Fruit fly (Drosophila melanogaster) whole organism, prepupa: ENCODE measurements around the gene Alp13.

ENCODE experiments used
- CG10669 ChIP-seq: fragments of 200-800 bp; sonication (Bioruptor generic); optimal IDR thresholded peaks from 3 replicates; lab custom pipeline; 2018; ENCODE audit warnings: missing biosample characterization, mild to moderate bottlenecking, missing genetic modification characterization, moderate library complexity
- CG11294 ChIP-seq: fragments of 200-800 bp; sonication (Bioruptor generic); IDR thresholded peaks from 2 replicates; pipeline ENCODE4 v1.3.6; 2022; ENCODE audit warnings: missing biosample characterization, missing genetic modification characterization
- CG15336 ChIP-seq: fragments of 200-800 bp; sonication (Bioruptor generic); IDR thresholded peaks from 2 replicates; pipeline ENCODE4 v1.3.6; 2022; ENCODE audit warnings: missing biosample characterization, missing genetic modification characterization
- CG1621 ChIP-seq: fragments of 200-800 bp; sonication (Bioruptor generic); optimal IDR thresholded peaks from 3 replicates; lab custom pipeline; 2018; ENCODE audit warnings: missing biosample characterization, mild to moderate bottlenecking, missing genetic modification characterization
- CG3032 ChIP-seq: fragments of 200-800 bp; optimal IDR thresholded peaks from 2 replicates; lab custom pipeline; 2019; ENCODE audit warnings: missing biosample characterization, mild to moderate bottlenecking, missing genetic modification characterization, moderate library complexity
- CG34406 ChIP-seq: fragments of 200-800 bp; sonication (Bioruptor generic); optimal IDR thresholded peaks from 3 replicates; lab custom pipeline; 2016; ENCODE audit warnings: missing biosample characterization, missing genetic modification characterization
- CG3919 ChIP-seq: fragments of 200-800 bp; sonication (Bioruptor generic); optimal IDR thresholded peaks from 3 replicates; lab custom pipeline; 2016; ENCODE audit warnings: missing biosample characterization, missing genetic modification characterization
- CG4318 ChIP-seq: fragments of 200-800 bp; sonication (Bioruptor generic); optimal IDR thresholded peaks from 3 replicates; lab custom pipeline; 2017; ENCODE audit warnings: missing biosample characterization, mild to moderate bottlenecking, missing genetic modification characterization
- CG6163 ChIP-seq: fragments of 200-800 bp; sonication (Bioruptor generic); IDR thresholded peaks from 3 replicates; pipeline ENCODE4 v1.3.6; 2022; ENCODE audit warnings: missing biosample characterization, missing genetic modification characterization
- CG6276 ChIP-seq: fragments of 200-800 bp; sonication (Bioruptor generic); optimal IDR thresholded peaks from 2 replicates; lab custom pipeline; 2017; ENCODE audit warnings: missing biosample characterization, mild to moderate bottlenecking, missing genetic modification characterization
- CG6808 ChIP-seq: fragments of 200-800 bp; sonication (Bioruptor generic); optimal IDR thresholded peaks from 3 replicates; lab custom pipeline; 2017; ENCODE audit warnings: missing biosample characterization, missing genetic modification characterization, mild to moderate bottlenecking, moderate library complexity, missing genetic modification reagents
- CG6854 ChIP-seq: fragments of 200-800 bp; sonication (Bioruptor generic); optimal IDR thresholded peaks from 2 replicates; lab custom pipeline; 2017; ENCODE audit warnings: missing biosample characterization, mild to moderate bottlenecking, missing genetic modification characterization
- CG7368 ChIP-seq: fragments of 200-800 bp; sonication (Bioruptor generic); optimal IDR thresholded peaks from 3 replicates; lab custom pipeline; 2016; ENCODE audit warnings: missing biosample characterization, missing genetic modification characterization
- CG8119 ChIP-seq: fragments of 200-800 bp; sonication (Bioruptor generic); IDR thresholded peaks from 3 replicates; pipeline ENCODE4 v1.3.6; 2022; ENCODE audit warnings: missing biosample characterization, missing genetic modification characterization
- CG8319 ChIP-seq: fragments of 200-800 bp; sonication (Bioruptor generic); optimal IDR thresholded peaks from 3 replicates; lab custom pipeline; 2016; ENCODE audit warnings: missing biosample characterization, missing genetic modification characterization
- CG8632 ChIP-seq: fragments of 200-800 bp; sonication (Bioruptor generic); optimal IDR thresholded peaks from 3 replicates; lab custom pipeline; 2016; ENCODE audit warnings: missing biosample characterization, missing genetic modification characterization
- CG9139 ChIP-seq: fragments of 200-800 bp; sonication (Bioruptor generic); optimal IDR thresholded peaks from 3 replicates; lab custom pipeline; 2017; ENCODE audit warnings: missing biosample characterization, mild to moderate bottlenecking, missing genetic modification characterization
- Eip78C ChIP-seq: fragments of 200-800 bp; sonication (Bioruptor generic); peaks from one replicate; lab custom pipeline; 2016; ENCODE audit warnings: missing biosample characterization, missing genetic modification characterization
- Eip93F ChIP-seq: fragments of 200-800 bp; sonication (Bioruptor generic); optimal IDR thresholded peaks from 2 replicates; lab custom pipeline; 2016; ENCODE audit warnings: missing biosample characterization, mild to moderate bottlenecking, missing genetic modification characterization
- Ets21C ChIP-seq: fragments of 200-800 bp; sonication (Bioruptor generic); optimal IDR thresholded peaks from 3 replicates; lab custom pipeline; 2016; ENCODE audit warnings: missing biosample characterization, missing genetic modification characterization
- Ets96B ChIP-seq: fragments of 200-800 bp; optimal IDR thresholded peaks from 2 replicates; lab custom pipeline; 2019; ENCODE audit warnings: missing biosample characterization, mild to moderate bottlenecking, missing genetic modification characterization, moderate library complexity
- Gug ChIP-seq: fragments of 200-800 bp; sonication (Bioruptor generic); IDR thresholded peaks from 2 replicates; pipeline ENCODE4 v1.3.6; 2022; ENCODE audit warnings: missing biosample characterization, missing genetic modification characterization
- Hr39 ChIP-seq: fragments of 200-800 bp; sonication (Bioruptor generic); optimal IDR thresholded peaks from 2 replicates; lab custom pipeline; 2016; ENCODE audit warnings: missing biosample characterization, missing genetic modification characterization
- Met ChIP-seq: fragments of 200-800 bp; sonication (Bioruptor generic); optimal IDR thresholded peaks from 3 replicates; lab custom pipeline; 2016; ENCODE audit warnings: missing biosample characterization, missing genetic modification characterization
- OdsH ChIP-seq: fragments of 200-800 bp; sonication (Bioruptor generic); optimal IDR thresholded peaks from 3 replicates; lab custom pipeline; 2016; ENCODE audit warnings: missing biosample characterization, missing genetic modification characterization
- Smox ChIP-seq: fragments of 200-800 bp; sonication (Bioruptor generic); optimal IDR thresholded peaks from 3 replicates; lab custom pipeline; 2016; ENCODE audit warnings: missing biosample characterization, missing genetic modification characterization
- Sox102F ChIP-seq: fragments of 200-800 bp; sonication (Bioruptor generic); optimal IDR thresholded peaks from 2 replicates; lab custom pipeline; 2016; ENCODE audit warnings: missing biosample characterization, mild to moderate bottlenecking, missing genetic modification characterization
- Sox14 ChIP-seq: fragments of 200-800 bp; sonication (Bioruptor generic); optimal IDR thresholded peaks from 3 replicates; lab custom pipeline; 2016; ENCODE audit warnings: missing biosample characterization, missing genetic modification characterization
- Sox15 ChIP-seq: fragments of 200-800 bp; sonication (Bioruptor generic); optimal IDR thresholded peaks from 3 replicates; lab custom pipeline; 2016; ENCODE audit warnings: missing biosample characterization, missing genetic modification characterization
- achi ChIP-seq: fragments of 200-800 bp; sonication (Bioruptor generic); optimal IDR thresholded peaks from 3 replicates; lab custom pipeline; 2016; ENCODE audit warnings: missing biosample characterization, missing genetic modification characterization
- cyc ChIP-seq: fragments of 200-800 bp; sonication (Bioruptor generic); optimal IDR thresholded peaks from 3 replicates; lab custom pipeline; 2016; ENCODE audit warnings: missing biosample characterization, missing genetic modification characterization
- eg ChIP-seq: fragments of 200-800 bp; sonication (Bioruptor generic); IDR thresholded peaks from 3 replicates; pipeline ENCODE4 v1.3.6; 2022; ENCODE audit warnings: missing biosample characterization, missing genetic modification characterization
- fd85E ChIP-seq: fragments of 200-800 bp; sonication (Bioruptor generic); optimal IDR thresholded peaks from 3 replicates; lab custom pipeline; 2016; ENCODE audit warnings: missing biosample characterization, missing genetic modification characterization
- fkh ChIP-seq: fragments of 200-800 bp; sonication (Bioruptor generic); optimal IDR thresholded peaks from 3 replicates; lab custom pipeline; 2017; ENCODE audit warnings: missing biosample characterization, mild to moderate bottlenecking, missing genetic modification characterization, moderate library complexity
- net ChIP-seq: fragments of 200-800 bp; sonication (Bioruptor generic); optimal IDR thresholded peaks from 3 replicates; lab custom pipeline; 2016; ENCODE audit warnings: missing biosample characterization, missing genetic modification characterization
- pdm3 ChIP-seq: fragments of 200-800 bp; sonication (Bioruptor generic); optimal IDR thresholded peaks from 3 replicates; lab custom pipeline; 2016; ENCODE audit warnings: missing biosample characterization, missing genetic modification characterization
- salr ChIP-seq, 2 experiments: fragments of 200-800 bp; sonication (Bioruptor generic); optimal IDR thresholded peaks; 3 replicates each; lab custom pipeline; 2016 to 2018; ENCODE audit warnings: missing biosample characterization in 2 of 2, missing genetic modification characterization in 2 of 2, mild to moderate bottlenecking in 1 of 2
- spab ChIP-seq: fragments of 200-800 bp; sonication (Bioruptor generic); optimal IDR thresholded peaks from 2 replicates; lab custom pipeline; 2017; ENCODE audit warnings: missing biosample characterization, mild to moderate bottlenecking, missing genetic modification characterization, missing genetic modification reagents
- ss ChIP-seq, 2 experiments: fragments of 200-800 bp; sonication (Bioruptor generic); optimal IDR thresholded peaks; 2 replicates in 1 of 2; 3 replicates in 1 of 2; lab custom pipeline; 2017 to 2018; ENCODE audit warnings: mild to moderate bottlenecking in 2 of 2, missing biosample characterization in 2 of 2, missing genetic modification characterization in 2 of 2, moderate library complexity in 1 of 2
- svp ChIP-seq: fragments of 200-800 bp; sonication (Bioruptor generic); peaks from one replicate; lab custom pipeline; 2016; ENCODE audit warnings: missing biosample characterization, missing genetic modification characterization
- vri ChIP-seq: fragments of 200-800 bp; sonication (Bioruptor generic); optimal IDR thresholded peaks from 3 replicates; lab custom pipeline; 2016; ENCODE audit warnings: missing biosample characterization, mild to moderate bottlenecking, missing genetic modification characterization

Alp13 gene

DNA sequence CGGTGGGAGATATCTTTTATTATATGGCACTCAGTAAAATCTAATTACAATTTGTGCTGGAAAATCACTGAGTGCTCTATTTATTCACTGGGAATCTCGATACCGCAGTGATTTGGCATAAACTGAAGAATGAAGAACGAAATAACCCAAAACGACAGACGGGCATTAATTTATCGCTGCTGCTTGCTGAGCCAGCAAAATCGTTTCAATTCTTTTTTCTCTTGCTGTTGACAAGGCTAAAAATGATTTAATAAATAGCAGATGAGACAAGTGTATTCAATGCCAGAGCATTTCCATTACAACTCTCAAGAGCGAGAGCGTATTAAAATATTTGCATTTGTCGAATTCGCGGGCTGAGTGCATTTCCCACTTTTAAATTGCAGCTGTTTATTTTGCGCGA lies 40.6 kb upstream of the Alp13 start:
- TF ChIP-seq Hr39 (GFP tag; lab: Kevin White, UChicago) (no peak), CG34406 (GFP tag; lab: Kevin White, UChicago) (no peak)

DNA sequence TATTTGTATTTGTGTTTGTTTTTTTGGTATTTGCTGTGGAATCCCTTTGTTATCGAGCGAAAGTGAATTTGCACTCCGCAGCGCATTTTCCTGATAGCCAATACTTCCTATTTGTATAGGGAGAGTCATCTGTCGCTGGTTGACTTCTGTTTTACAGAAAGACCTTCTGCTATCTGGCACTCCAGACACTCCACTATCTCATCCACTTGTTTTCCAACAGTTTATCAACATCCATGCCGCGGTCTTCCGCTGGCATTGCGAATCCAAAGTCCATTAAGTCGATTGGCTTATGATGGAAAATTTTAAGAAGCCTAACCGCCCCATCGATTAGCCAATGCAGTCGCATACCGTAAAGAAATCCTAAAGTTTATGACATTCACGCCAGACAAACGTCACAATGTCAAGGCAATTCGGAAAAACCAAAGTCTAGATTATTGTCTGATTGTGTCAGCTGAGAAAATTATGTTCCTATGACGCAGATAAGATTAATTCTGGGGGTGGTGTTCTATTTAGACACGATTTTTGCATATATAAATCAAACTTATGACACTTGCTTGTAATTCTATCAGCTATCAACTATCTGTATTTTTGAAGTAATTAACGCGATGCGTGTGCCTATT lies 39.9 kb upstream of the Alp13 start:
- TF ChIP-seq CG9139 (GFP tag; lab: Kevin White, UChicago) (peak; percentile 49), CG6276 (peak; percentile 31), ss (GFP tag; optimal IDR thresholded peaks at IDR 0.05; lab: Kevin White, UChicago) (peak; percentile 56 to 65), Ets96B (tag; lab: Kevin White, UChicago) (no peak), Ets21C (GFP tag; lab: Kevin White, UChicago) (no peak), spab (GFP tag; lab: Kevin White, UChicago) (peak; percentile 14), CG6808 (GFP tag; lab: Kevin White, UChicago) (peak; percentile 37), Eip78C (GFP tag; lab: Kevin White, UChicago) (peak; percentile 79), svp (GFP tag; lab: Kevin White, UChicago) (peak; percentile 63), cyc (GFP tag; lab: Kevin White, UChicago) (no peak), CG10669 (GFP tag; lab: Kevin White, UChicago) (peak; percentile 18)

DNA sequence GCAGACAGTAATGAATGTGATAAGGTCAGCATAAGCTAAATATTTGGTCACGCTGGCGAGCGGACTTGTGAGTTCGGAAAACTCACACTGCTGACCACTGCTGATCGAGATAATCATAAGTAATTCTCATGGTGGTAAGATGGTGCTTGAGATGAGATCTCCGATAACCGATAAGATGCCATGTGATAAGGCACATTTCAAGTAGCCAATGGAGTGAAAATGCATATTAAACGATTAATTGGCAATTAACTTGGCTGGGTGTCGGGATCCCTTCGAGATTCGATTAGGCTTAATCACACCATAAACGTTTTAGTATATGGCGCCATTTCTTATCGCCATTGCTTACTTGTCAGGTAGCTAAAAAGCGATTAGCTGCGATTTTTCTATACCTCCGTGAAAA lies 38.6 kb upstream of the Alp13 start:
- TF ChIP-seq CG6854 (GFP tag; lab: Kevin White, UChicago) (no peak), Met (GFP tag; lab: Kevin White, UChicago) (no peak), Eip93F (GFP tag; lab: Kevin White, UChicago) (no peak), CG8319 (GFP tag; lab: Kevin White, UChicago) (no peak), CG6276 (no peak), CG7368 (GFP tag; lab: Kevin White, UChicago) (no peak), fkh (no peak)

DNA sequence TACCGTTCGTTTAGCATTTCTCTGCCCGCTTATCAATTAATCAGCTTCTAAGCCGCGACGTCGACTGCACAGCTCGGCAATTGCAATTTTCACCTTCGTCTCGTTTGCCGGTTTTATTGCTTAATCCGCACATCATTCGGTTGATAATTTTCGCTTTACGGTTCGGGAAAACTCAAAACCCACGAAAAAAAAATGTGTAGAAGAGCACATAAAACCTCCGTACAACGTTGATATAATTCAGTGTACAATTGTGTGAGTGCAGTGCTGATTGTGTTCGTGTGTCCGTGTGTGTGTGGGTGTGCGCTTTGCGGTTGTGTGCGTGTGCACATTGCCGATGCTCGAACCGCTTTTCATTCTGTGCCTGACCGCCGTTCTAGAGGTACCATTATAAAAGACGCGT lies 37.0 kb upstream of the Alp13 start, which contains the start of gene CAH7:
TSS of gene CAH7 (plus strand) at position 43 of the 400 bp plus-strand sequence.
- TF ChIP-seq Ets21C (GFP tag; lab: Kevin White, UChicago) (no peak), OdsH (GFP tag; lab: Kevin White, UChicago) (no peak), Sox15 (GFP tag; lab: Kevin White, UChicago) (no peak), CG1621 (tag; lab: Kevin White, UChicago) (no peak), pdm3 (GFP tag; lab: Kevin White, UChicago) (no peak), CG6854 (GFP tag; lab: Kevin White, UChicago) (no peak), CG15336 (0 out of 2 replicates have a peak, but pooled peaks have one; percentile 2), Gug (no peak)

DNA sequence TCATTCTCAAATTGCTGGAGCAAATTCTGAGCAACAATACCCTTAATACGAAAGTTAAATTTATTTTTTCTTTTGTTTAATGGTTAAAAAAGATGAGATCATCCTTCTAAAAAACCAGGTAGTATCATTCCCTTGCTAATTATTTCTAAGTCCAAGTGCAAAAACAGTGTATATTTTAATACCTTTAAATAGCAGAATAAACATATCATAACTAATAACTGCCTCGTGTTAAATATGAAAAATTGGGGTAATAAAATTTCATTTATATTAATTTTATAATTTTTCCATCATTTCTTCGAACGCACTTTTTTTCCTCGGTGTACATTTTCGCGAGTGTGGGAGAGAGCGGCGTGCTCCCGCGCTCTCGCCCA lies 36.6 kb upstream of the Alp13 start:
- TF ChIP-seq CG8119 (peak; percentile 48; the same call in 1 of the 3 replicates), Met (GFP tag; lab: Kevin White, UChicago) (peak; percentile 49), CG8319 (GFP tag; lab: Kevin White, UChicago) (no peak), svp (GFP tag; lab: Kevin White, UChicago) (no peak), net (GFP tag; lab: Kevin White, UChicago) (peak; percentile 3), CG6163 (GFP tag; lab: Robert Waterston, UW) (peak; percentile 34; the same call in 1 of the 3 replicates), Smox (GFP tag; lab: Kevin White, UChicago) (peak; percentile 52), CG11294 (GFP tag; lab: Robert Waterston, UW) (no peak), salr (GFP tag; optimal IDR thresholded peaks at IDR 0.05; lab: Kevin White, UChicago) (peak in 1 of 2 experiments; percentile 40), OdsH (GFP tag; lab: Kevin White, UChicago) (peak; percentile 35), Sox14 (GFP tag; lab: Kevin White, UChicago) (no peak), Eip78C (GFP tag; lab: Kevin White, UChicago) (peak; percentile 70), CG3032 (tag; lab: Kevin White, UChicago) (peak; percentile 7), Hr39 (GFP tag; lab: Kevin White, UChicago) (peak; percentile 6), spab (GFP tag; lab: Kevin White, UChicago) (no peak), eg (GFP tag; lab: Robert Waterston, UW) (peak; percentile 70), vri (no peak), CG9139 (GFP tag; lab: Kevin White, UChicago) (no peak), achi (GFP tag; lab: Kevin White, UChicago) (no peak), CG3919 (GFP tag; lab: Kevin White, UChicago) (peak; percentile 26), fkh (no peak), Sox15 (GFP tag; lab: Kevin White, UChicago) (peak; percentile 20), fd85E (GFP tag; lab: Kevin White, UChicago) (no peak), Eip93F (GFP tag; lab: Kevin White, UChicago) (no peak), Sox102F (GFP tag; lab: Kevin White, UChicago) (peak; percentile 17), CG8632 (GFP tag; lab: Kevin White, UChicago) (peak; percentile 41), CG4318 (GFP tag; lab: Kevin White, UChicago) (peak; percentile 15), CG34406 (GFP tag; lab: Kevin White, UChicago) (peak; percentile 38)
